Fruit fly (Drosophila melanogaster) Kc167 (cell line): ENCODE measurements around the gene CG43055.

Experiments used
- Myc ChIP-seq: fragments of >200 bp; optimal IDR thresholded peaks from 2 replicates; lab custom pipeline; 2017; ENCODE audit warnings: missing external identifiers
- Sin3A ChIP-seq: fragments of >200 bp; optimal IDR thresholded peaks from 2 replicates; lab custom pipeline; 2018; ENCODE audit warnings: missing external identifiers
- h ChIP-seq: fragments of >200 bp; optimal IDR thresholded peaks from 3 replicates; lab custom pipeline; 2018; ENCODE audit warnings: missing external identifiers
- insv ChIP-seq: fragments of >200 bp; optimal IDR thresholded peaks from 3 replicates; lab custom pipeline; 2018; ENCODE audit warnings: missing external identifiers
- psq ChIP-seq: fragments of >200 bp; optimal IDR thresholded peaks from 2 replicates; lab custom pipeline; 2017; ENCODE audit warnings: missing external identifiers
- ttk ChIP-seq: sonication (Bioruptor generic); optimal IDR thresholded peaks from 2 replicates; lab custom pipeline; 2017; ENCODE audit warnings: missing external identifiers

The CG43055 gene

dm6 chr2L:4375035-4376009, 35.6 kb upstream of the CG43055 start:
- TF ChIP-seq h (lab: Kevin White, UChicago): no peak
- no peak for TF ChIP-seq Myc (lab: Kevin White, UChicago)
- no peak for TF ChIP-seq insv (lab: Kevin White, UChicago)
- no peak for TF ChIP-seq psq (lab: Kevin White, UChicago)
- no peak for TF ChIP-seq ttk (lab: Kevin White, UChicago)
- TF ChIP-seq Sin3A: no peak

dm6 chr2L:4377747-4378146, 33.2 kb upstream of the CG43055 start:
- no peak for TF ChIP-seq Sin3A
- TF ChIP-seq h (lab: Kevin White, UChicago): no peak
- no peak for TF ChIP-seq psq (lab: Kevin White, UChicago)
- no peak for TF ChIP-seq ttk (lab: Kevin White, UChicago)
- no peak for TF ChIP-seq Myc (lab: Kevin White, UChicago)
- no peak for TF ChIP-seq insv (lab: Kevin White, UChicago)

- TF ChIP-seq h (lab: Kevin White, UChicago) (no peak), ttk (lab: Kevin White, UChicago) (no peak), insv (lab: Kevin White, UChicago) (no peak), psq (lab: Kevin White, UChicago) (no peak), Sin3A (no peak), Myc (lab: Kevin White, UChicago) (no peak)
Measured at dm6 chr2L:4378380-4378779, 32.6 kb upstream of the CG43055 start.

- no peak for TF ChIP-seq Myc (lab: Kevin White, UChicago)
- no peak for TF ChIP-seq insv (lab: Kevin White, UChicago)
- TF ChIP-seq ttk (lab: Kevin White, UChicago): no peak
- no peak for TF ChIP-seq Sin3A
- no peak for TF ChIP-seq psq (lab: Kevin White, UChicago)
- TF ChIP-seq h (lab: Kevin White, UChicago): no peak
Measured at dm6 chr2L:4382522-4382921, 28.4 kb upstream of the CG43055 start, which contains the start of gene CG17612. Gene CG17612 (minus strand): TSS chr2L:4382735.

dm6 chr2L:4385387-4386279, 25.3 kb upstream of the CG43055 start, which contains the start of gene Vps53:
Gene Vps53 (minus strand): TSS chr2L:4386062.
- no peak for TF ChIP-seq insv (lab: Kevin White, UChicago)
- no peak for TF ChIP-seq h (lab: Kevin White, UChicago)
- TF ChIP-seq ttk (lab: Kevin White, UChicago): no peak
- no peak for TF ChIP-seq Sin3A
- TF ChIP-seq psq (lab: Kevin White, UChicago): no peak
- TF ChIP-seq Myc (lab: Kevin White, UChicago): no peak

- no peak for TF ChIP-seq insv (lab: Kevin White, UChicago)
- no peak for TF ChIP-seq ttk (lab: Kevin White, UChicago)
- TF ChIP-seq h (lab: Kevin White, UChicago): no peak
- no peak for TF ChIP-seq Myc (lab: Kevin White, UChicago)
- TF ChIP-seq psq (lab: Kevin White, UChicago): no peak
- TF ChIP-seq Sin3A: no peak
Measured at dm6 chr2L:4386926-4387550, 23.9 kb upstream of the CG43055 start, which contains the start of gene Psf2. Gene Psf2 (minus strand): TSS chr2L:4387356.

- TF ChIP-seq psq (lab: Kevin White, UChicago) (no peak), h (lab: Kevin White, UChicago) (no peak), ttk (lab: Kevin White, UChicago) (no peak), Myc (lab: Kevin White, UChicago) (no peak), insv (lab: Kevin White, UChicago) (no peak), Sin3A (no peak)
Measured at dm6 chr2L:4388027-4388426, 22.9 kb upstream of the CG43055 start, which contains the start of gene Tps1. Gene Tps1 (plus strand): TSS chr2L:4388327.

- TF ChIP-seq insv (lab: Kevin White, UChicago) (no peak), psq (lab: Kevin White, UChicago) (no peak), h (lab: Kevin White, UChicago) (no peak), Sin3A (no peak), ttk (lab: Kevin White, UChicago) (no peak), Myc (lab: Kevin White, UChicago) (no peak)
Measured at dm6 chr2L:4389405-4390115, 21.4 kb upstream of the CG43055 start.

dm6 chr2L:4393842-4394421, 17.0 kb upstream of the CG43055 start, which contains the start of gene CG3652:
Gene CG3652 (minus strand): TSS chr2L:4393876.
- TF ChIP-seq ttk (lab: Kevin White, UChicago) (no peak), psq (lab: Kevin White, UChicago) (no peak), h (lab: Kevin White, UChicago) (no peak), Sin3A (no peak), insv (lab: Kevin White, UChicago) (no peak), Myc (lab: Kevin White, UChicago) (no peak)
